Worm (Caenorhabditis elegans) whole organism, late embryonic: ENCODE data around the gene Y22D7AL.6.

Experiments
- K09A11.1 ChIP-seq: sonication (generic microtip); optimal IDR thresholded peaks from 2 replicates; lab custom pipeline; 2017; ENCODE audit warnings: antibody characterized with exemption, mild to moderate bottlenecking, missing genetic modification characterization, missing compliant biosample characterization; ENCODE audit not compliant: insufficient read depth
- T23F11.4 ChIP-seq: fragments of 200-800 bp; sonication (Bioruptor generic); optimal IDR thresholded peaks from 2 replicates; lab custom pipeline; 2018; ENCODE audit warnings: mild to moderate bottlenecking, missing genetic modification characterization, missing compliant biosample characterization
- Y22D7AL.16 ChIP-seq: sonication (generic microtip); optimal IDR thresholded peaks from 2 replicates; lab custom pipeline; 2016; ENCODE audit warnings: missing genetic modification characterization, missing compliant biosample characterization
- ahr-1 ChIP-seq: sonication (generic microtip); optimal IDR thresholded peaks from 2 replicates; lab custom pipeline; 2016; ENCODE audit warnings: missing genetic modification characterization, missing compliant biosample characterization
- ama-1 ChIP-seq: fragments of 150-350 bp; optimal IDR thresholded peaks from 2 replicates; lab custom pipeline; 2014
- ceh-14 ChIP-seq: sonication (generic microtip); optimal IDR thresholded peaks from 2 replicates; lab custom pipeline; 2016; ENCODE audit warnings: missing genotype, missing genetic modification characterization, missing compliant biosample characterization
- ceh-18 ChIP-seq: sonication (generic microtip); optimal IDR thresholded peaks from 2 replicates; lab custom pipeline; 2016; ENCODE audit warnings: missing genetic modification characterization, missing compliant biosample characterization
- ceh-22 ChIP-seq: sonication (generic microtip); optimal IDR thresholded peaks from 2 replicates; lab custom pipeline; 2017; ENCODE audit warnings: missing biosample characterization, missing genetic modification characterization
- ceh-34 ChIP-seq: sonication (generic microtip); optimal IDR thresholded peaks from 2 replicates; lab custom pipeline; 2016; ENCODE audit warnings: mild to moderate bottlenecking, missing genetic modification characterization, missing compliant biosample characterization
- ceh-45 ChIP-seq: fragments of 200-800 bp; sonication (Bioruptor generic); IDR thresholded peaks from 2 replicates; pipeline ENCODE4 v1.3.6; 2022; ENCODE audit warnings: missing genetic modification reagents, missing genetic modification characterization, missing compliant biosample characterization
- ceh-48 ChIP-seq: sonication (generic microtip); optimal IDR thresholded peaks from 2 replicates; lab custom pipeline; 2016; ENCODE audit warnings: missing genetic modification characterization, inconsistent platforms, missing compliant biosample characterization
- ceh-6 ChIP-seq: fragments of 200-800 bp; sonication (Bioruptor generic); optimal IDR thresholded peaks from 2 replicates; lab custom pipeline; 2018; ENCODE audit warnings: mild to moderate bottlenecking, missing genetic modification characterization, missing compliant biosample characterization
- ceh-9 ChIP-seq: sonication (generic microtip); optimal IDR thresholded peaks from 2 replicates; lab custom pipeline; 2016; ENCODE audit warnings: mild to moderate bottlenecking, missing genetic modification characterization, inconsistent platforms, missing compliant biosample characterization
- che-1 ChIP-seq: sonication (generic microtip); optimal IDR thresholded peaks from 2 replicates; lab custom pipeline; 2016; ENCODE audit warnings: mild to moderate bottlenecking, missing genetic modification characterization, missing compliant biosample characterization
- dve-1 ChIP-seq: sonication (generic microtip); optimal IDR thresholded peaks from 2 replicates; lab custom pipeline; 2017; ENCODE audit warnings: antibody characterized with exemption, mild to moderate bottlenecking, missing genetic modification characterization, missing compliant biosample characterization
- elt-2 ChIP-seq: sonication (generic microtip); optimal IDR thresholded peaks from 2 replicates; lab custom pipeline; 2016; ENCODE audit warnings: missing genetic modification reagents, missing genetic modification characterization, missing compliant biosample characterization
- ets-4 ChIP-seq: sonication (generic microtip); optimal IDR thresholded peaks from 2 replicates; lab custom pipeline; 2016; ENCODE audit warnings: missing genetic modification characterization, missing compliant biosample characterization
- fkh-6 ChIP-seq: sonication (generic microtip); optimal IDR thresholded peaks from 2 replicates; lab custom pipeline; 2016; ENCODE audit warnings: missing genetic modification characterization, missing compliant biosample characterization
- gmeb-2 ChIP-seq: sonication (generic microtip); optimal IDR thresholded peaks from 2 replicates; lab custom pipeline; 2016; ENCODE audit warnings: missing genetic modification characterization, inconsistent platforms, missing compliant biosample characterization
- hlh-13 ChIP-seq: fragments of 200-800 bp; sonication (Bioruptor generic); optimal IDR thresholded peaks from 2 replicates; lab custom pipeline; 2018; ENCODE audit warnings: mild to moderate bottlenecking, missing genetic modification characterization, missing compliant biosample characterization
- hlh-15 ChIP-seq: sonication (generic microtip); optimal IDR thresholded peaks from 2 replicates; lab custom pipeline; 2016; ENCODE audit warnings: missing genetic modification characterization, missing compliant biosample characterization
- hlh-30 ChIP-seq: sonication (generic microtip); optimal IDR thresholded peaks from 2 replicates; lab custom pipeline; 2017; ENCODE audit warnings: antibody characterized with exemption, missing genetic modification characterization, missing compliant biosample characterization; ENCODE audit not compliant: insufficient read depth
- hlh-6 ChIP-seq: sonication (generic microtip); optimal IDR thresholded peaks from 2 replicates; lab custom pipeline; 2016; ENCODE audit warnings: missing genotype, missing genetic modification characterization, missing compliant biosample characterization
- hlh-8 ChIP-seq: sonication (generic microtip); optimal IDR thresholded peaks from 2 replicates; lab custom pipeline; 2016; ENCODE audit warnings: missing genotype, missing genetic modification characterization, missing compliant biosample characterization
- lim-6 ChIP-seq: sonication (generic microtip); optimal IDR thresholded peaks from 2 replicates; lab custom pipeline; 2016; ENCODE audit warnings: missing genetic modification characterization, missing compliant biosample characterization
- mec-3 ChIP-seq: sonication (generic microtip); optimal IDR thresholded peaks from 2 replicates; lab custom pipeline; 2016; ENCODE audit warnings: borderline replicate concordance, missing genetic modification characterization, missing compliant biosample characterization
- npax-4 ChIP-seq: sonication (generic microtip); optimal IDR thresholded peaks from 2 replicates; lab custom pipeline; 2016; ENCODE audit warnings: missing genetic modification characterization, missing compliant biosample characterization
- pag-3 ChIP-seq: sonication (generic microtip); optimal IDR thresholded peaks from 2 replicates; lab custom pipeline; 2016; ENCODE audit warnings: missing compliant biosample characterization, missing genetic modification characterization, borderline replicate concordance
- pat-9 ChIP-seq: fragments of 200-800 bp; sonication (Bioruptor generic); optimal IDR thresholded peaks from 2 replicates; lab custom pipeline; 2018; ENCODE audit warnings: mild to moderate bottlenecking, missing genetic modification characterization, moderate library complexity, missing compliant biosample characterization
- pax-1 ChIP-seq: fragments of 150-350 bp; optimal IDR thresholded peaks from 2 replicates; lab custom pipeline; 2014; ENCODE audit warnings: missing biosample characterization, missing genetic modification characterization
- pha-4 ChIP-seq: fragments of 150-350 bp; optimal IDR thresholded peaks from 2 replicates; lab custom pipeline; 2018; ENCODE audit warnings: missing biosample characterization, missing genetic modification reagents, missing genetic modification characterization
- sdc-2 ChIP-seq: sonication (generic microtip); optimal IDR thresholded peaks from 2 replicates; lab custom pipeline; 2016; ENCODE audit warnings: missing genotype, missing genetic modification characterization, missing compliant biosample characterization
- sox-2 ChIP-seq: fragments of 200-800 bp; sonication (Bioruptor generic); IDR thresholded peaks from 2 replicates; pipeline ENCODE4 v1.3.6; 2022; ENCODE audit warnings: missing genetic modification reagents, missing genetic modification characterization, missing compliant biosample characterization
- sox-4 ChIP-seq: sonication (generic microtip); optimal IDR thresholded peaks from 2 replicates; lab custom pipeline; 2017; ENCODE audit warnings: mild to moderate bottlenecking, missing genetic modification characterization, inconsistent platforms, missing compliant biosample characterization
- tbx-2 ChIP-seq: sonication (generic microtip); optimal IDR thresholded peaks from 2 replicates; lab custom pipeline; 2016; ENCODE audit warnings: missing genetic modification characterization, missing compliant biosample characterization
- tbx-7 ChIP-seq: sonication (generic microtip); optimal IDR thresholded peaks from 2 replicates; lab custom pipeline; 2016; ENCODE audit warnings: missing genotype, missing genetic modification characterization, missing compliant biosample characterization
- ttx-3 ChIP-seq: sonication (generic microtip); optimal IDR thresholded peaks from 2 replicates; lab custom pipeline; 2016; ENCODE audit warnings: missing genetic modification reagents, missing genetic modification characterization, missing compliant biosample characterization
- unc-3 ChIP-seq, 2 experiments: fragments of 200-800 bp in 1 of 2; sonication (Bioruptor generic) in 1 of 2; sonication (generic microtip) in 1 of 2; conservative IDR thresholded peaks in 1 of 2; optimal IDR thresholded peaks in 1 of 2; 2 replicates each; pipeline versions ENCODE4 v1.3.6 to Lab custom; 2016 to 2022; ENCODE audit warnings: missing compliant biosample characterization in 2 of 2, missing genetic modification characterization in 2 of 2, missing genetic modification reagents in 1 of 2
- unc-55 ChIP-seq: sonication (generic microtip); optimal IDR thresholded peaks from 2 replicates; lab custom pipeline; 2017; ENCODE audit warnings: missing biosample characterization, missing genetic modification reagents, missing genetic modification characterization
- zip-5 ChIP-seq: sonication (generic microtip); optimal IDR thresholded peaks from 2 replicates; lab custom pipeline; 2016; ENCODE audit warnings: missing genetic modification characterization, missing compliant biosample characterization

The Y22D7AL.6 gene

DNA sequence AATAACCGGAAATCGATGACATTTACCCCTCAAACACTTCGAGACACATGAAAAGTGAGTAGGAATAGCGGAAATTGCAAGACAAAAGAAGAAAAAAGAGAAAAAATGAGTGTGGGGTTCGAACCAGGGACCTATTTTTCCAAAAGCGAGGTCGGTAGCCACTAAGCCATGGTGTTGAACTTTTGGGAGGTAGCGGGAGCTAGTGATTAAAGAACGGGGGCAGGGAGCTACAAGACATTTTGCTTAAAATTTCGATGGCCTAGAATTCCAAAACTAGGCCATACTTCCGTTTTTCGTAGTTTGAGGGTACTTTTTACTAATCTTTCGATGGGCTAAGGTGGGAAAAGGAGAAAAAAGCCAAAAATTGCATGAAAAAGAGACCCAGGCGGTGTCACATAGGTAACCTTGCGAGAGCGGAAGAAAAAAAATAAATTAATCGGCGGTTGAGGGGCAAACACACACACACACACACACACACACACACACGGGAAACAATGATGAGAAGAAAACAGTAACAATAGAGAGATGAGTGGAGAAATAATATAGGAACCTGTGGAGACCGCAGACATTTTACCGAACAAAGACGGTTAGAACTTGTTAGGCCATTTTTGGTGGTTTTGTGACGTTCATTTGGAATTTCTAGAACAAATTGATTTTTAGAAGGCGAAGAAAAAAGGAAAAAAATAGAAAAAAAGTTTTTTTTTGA, 3.1 kb upstream of the Y22D7AL.6 start (continued):
- TF ChIP-seq hlh-15 (tag; lab: Kevin White, UChicago): no peak
- TF ChIP-seq sdc-2: peak; percentile 57
- TF ChIP-seq ceh-22 (tag; lab: Kevin White, UChicago): no peak
- no peak for TF ChIP-seq pag-3 (tag; lab: Kevin White, UChicago)
- peak; percentile 62 for TF ChIP-seq ceh-18 (tag; lab: Kevin White, UChicago)
- peak; percentile 50 for TF ChIP-seq ceh-34
- TF ChIP-seq fkh-6 (tag; lab: Kevin White, UChicago): peak; percentile 69
- peak; percentile 6 for TF ChIP-seq K09A11.1
- no peak for TF ChIP-seq dve-1 (tag; lab: Kevin White, UChicago)
- TF ChIP-seq tbx-2 (tag; lab: Kevin White, UChicago): peak; percentile 19
- peak; percentile 68 for TF ChIP-seq Y22D7AL.16 (tag; lab: Kevin White, UChicago)
- TF ChIP-seq ttx-3 (tag; lab: Kevin White, UChicago): peak; percentile 25
- peak; percentile 21 for TF ChIP-seq lim-6 (tag; lab: Kevin White, UChicago)
- TF ChIP-seq che-1 (tag; lab: Kevin White, UChicago): peak; percentile 78
- TF ChIP-seq ceh-14 (tag; lab: Kevin White, UChicago): peak; percentile 74
- TF ChIP-seq ahr-1 (tag; lab: Kevin White, UChicago): no peak
- no peak for TF ChIP-seq ceh-45
- TF ChIP-seq unc-3 (GFP tag; conservative IDR thresholded peaks at IDR 0.05; lab: Robert Waterston, UW): peak; percentile 63; the same call in 1 of the 2 replicates
- no peak for TF ChIP-seq unc-3 (tag; optimal IDR thresholded peaks at IDR 0.05; lab: Kevin White, UChicago)
- TF ChIP-seq hlh-30: no peak
- no peak for TF ChIP-seq ets-4
- peak; percentile 71 for TF ChIP-seq ceh-6
- TF ChIP-seq hlh-13 (GFP tag; lab: Kevin White, UChicago): peak; percentile 46
- TF ChIP-seq gmeb-2 (tag; lab: Kevin White, UChicago): peak; percentile 75
- no peak for TF ChIP-seq pax-1 (tag; lab: Kevin White, UChicago)
- TF ChIP-seq npax-4 (tag; lab: Kevin White, UChicago): peak; percentile 50
- TF ChIP-seq sox-2 (GFP tag; lab: Robert Waterston, UW): no peak
- TF ChIP-seq pat-9 (tag; lab: Kevin White, UChicago): peak; percentile 74
- TF ChIP-seq ceh-9 (tag; lab: Kevin White, UChicago): no peak
- TF ChIP-seq unc-55 (GFP tag; lab: Kevin White, UChicago): no peak
- peak; percentile 44 for TF ChIP-seq ceh-48 (tag; lab: Kevin White, UChicago)
- peak; percentile 74 for TF ChIP-seq sox-4 (tag; lab: Kevin White, UChicago)
- peak; percentile 49 for TF ChIP-seq T23F11.4 (GFP tag; lab: Kevin White, UChicago)
- peak; percentile 52 for TF ChIP-seq elt-2 (tag; lab: Kevin White, UChicago)
- peak; percentile 37 for TF ChIP-seq zip-5 (tag; lab: Kevin White, UChicago)
- no peak for TF ChIP-seq ama-1 (lab: Kevin White, UChicago)
- TF ChIP-seq pha-4 (tag; lab: Kevin White, UChicago): no peak
- TF ChIP-seq hlh-8 (tag; lab: Kevin White, UChicago): no peak
- peak; percentile 74 for TF ChIP-seq mec-3 (tag; lab: Kevin White, UChicago)
- peak; percentile 70 for TF ChIP-seq hlh-6
- TF ChIP-seq tbx-7 (tag; lab: Kevin White, UChicago): no peak

DNA sequence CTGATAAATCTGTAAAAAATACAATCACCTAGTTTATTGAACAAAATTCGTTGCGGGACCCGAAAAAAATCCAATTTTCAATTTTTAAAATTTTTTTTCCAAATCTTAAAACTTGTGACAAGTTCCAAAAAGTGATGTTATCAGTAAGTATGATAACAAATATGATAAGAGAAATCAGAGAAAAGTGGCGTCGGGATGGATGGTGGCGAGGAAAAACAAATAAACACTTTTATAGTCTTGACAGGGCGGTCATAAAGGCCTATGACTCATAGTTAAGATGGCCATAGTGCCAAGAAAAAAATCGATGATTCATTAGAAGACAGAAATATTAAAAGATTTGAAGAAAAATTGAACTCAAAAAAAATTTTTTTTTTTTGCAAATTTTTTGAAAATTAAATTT, 2.0 kb upstream of the Y22D7AL.6 start:
- TF ChIP-seq ceh-22 (tag; lab: Kevin White, UChicago): no peak
- peak; percentile 85 for TF ChIP-seq elt-2 (tag; lab: Kevin White, UChicago)
